Fruit fly (Drosophila melanogaster) whole organism, embryonic: ENCODE data around the gene CG9782.

Experiments used
- CG11560 ChIP-seq: fragments of 200-800 bp; sonication (Bioruptor generic); IDR thresholded peaks from 3 replicates; pipeline ENCODE4 v1.3.6; 2022; ENCODE audit warnings: missing biosample characterization, missing genetic modification characterization
- CG12391 ChIP-seq: fragments of 200-800 bp; sonication (Bioruptor generic); optimal IDR thresholded peaks from 3 replicates; lab custom pipeline; 2018; ENCODE audit warnings: missing biosample characterization, mild to moderate bottlenecking, missing genetic modification characterization, moderate library complexity
- CG14667 ChIP-seq: fragments of 200-800 bp; sonication (Bioruptor generic); IDR thresholded peaks from 2 replicates; pipeline ENCODE4 v1.3.6; 2022; ENCODE audit warnings: missing biosample characterization, missing genetic modification characterization
- CG8359 ChIP-seq: fragments of 200-800 bp; sonication (Bioruptor generic); optimal IDR thresholded peaks from 2 replicates; lab custom pipeline; 2017; ENCODE audit warnings: missing biosample characterization, mild to moderate bottlenecking, missing genetic modification characterization, borderline replicate concordance
- Dip3 ChIP-seq: fragments of 200-800 bp; sonication (Bioruptor generic); optimal IDR thresholded peaks from 3 replicates; lab custom pipeline; 2016; ENCODE audit warnings: missing biosample characterization, missing genetic modification characterization
- Elba2 ChIP-seq: fragments of 200-800 bp; sonication (Bioruptor generic); optimal IDR thresholded peaks from 3 replicates; lab custom pipeline; 2016; ENCODE audit warnings: missing biosample characterization, missing genetic modification characterization
- PHDP ChIP-seq: fragments of 200-800 bp; sonication (Bioruptor generic); optimal IDR thresholded peaks from 3 replicates; lab custom pipeline; 2018; ENCODE audit warnings: missing biosample characterization, mild to moderate bottlenecking, missing genetic modification characterization, moderate library complexity
- crc ChIP-seq: fragments of 200-800 bp; sonication (Bioruptor generic); optimal IDR thresholded peaks from 2 replicates; lab custom pipeline; 2016; ENCODE audit warnings: missing biosample characterization, missing genetic modification characterization
- insv ChIP-seq, 2 experiments: fragments of 200-800 bp; sonication (Bioruptor generic); optimal IDR thresholded peaks; 3 replicates each; lab custom pipeline; 2016 to 2018; ENCODE audit warnings: missing biosample characterization in 2 of 2, missing genetic modification characterization in 2 of 2
- lola ChIP-seq, 3 experiments: fragments of >200 bp in 2 of 3; fragments of 200-800 bp in 1 of 3; sonication (Bioruptor generic) in 1 of 3; optimal IDR thresholded peaks; 2 replicates each; lab custom pipeline; 2017 to 2019; ENCODE audit warnings: missing biosample characterization in 3 of 3, missing genetic modification characterization in 3 of 3, mild to moderate bottlenecking in 1 of 3, moderate library complexity in 1 of 3
- seq ChIP-seq: fragments of 200-800 bp; sonication (Bioruptor generic); IDR thresholded peaks from 2 replicates; pipeline ENCODE4 v1.3.6; 2022; ENCODE audit warnings: missing biosample characterization, missing genetic modification characterization
- ssp ChIP-seq: fragments of 200-800 bp; sonication (Bioruptor generic); IDR thresholded peaks from 2 replicates; pipeline ENCODE4 v1.3.6; 2022; ENCODE audit warnings: missing biosample characterization, missing genetic modification characterization
- tin ChIP-seq: fragments of 200-800 bp; sonication (Bioruptor generic); optimal IDR thresholded peaks from 3 replicates; lab custom pipeline; 2016; ENCODE audit warnings: missing biosample characterization, missing genetic modification characterization

dm6 chrX:16647737-16648434 is 26.5 kb upstream of the CG9782 start:
- no peak for TF ChIP-seq tin
- TF ChIP-seq Dip3 (GFP tag; lab: Kevin White, UChicago) = no peak
- TF ChIP-seq PHDP (tag; lab: Kevin White, UChicago) = no peak
- no peak for TF ChIP-seq seq (GFP tag; lab: Robert Waterston, UW)
- TF ChIP-seq insv (GFP tag; optimal IDR thresholded peaks at IDR 0.05; lab: Kevin White, UChicago) = peak in 1 of 2 experiments; percentile 79
- TF ChIP-seq crc (GFP tag; lab: Kevin White, UChicago) = no peak
- no peak for TF ChIP-seq CG8359 (GFP tag; lab: Kevin White, UChicago)
- peak; percentile 25 for TF ChIP-seq Elba2 (GFP tag; lab: Kevin White, UChicago)
- TF ChIP-seq CG11560 (tag; lab: Robert Waterston, UW) = no peak
- TF ChIP-seq CG14667 (GFP tag; lab: Robert Waterston, UW) = no peak
- TF ChIP-seq CG12391 (tag; lab: Kevin White, UChicago) = no peak
- TF ChIP-seq lola (GFP tag; optimal IDR thresholded peaks at IDR 0.05; lab: Kevin White, UChicago) = no peak
- TF ChIP-seq ssp (GFP tag; lab: Robert Waterston, UW) = no peak
